Worm (Caenorhabditis elegans) whole organism, L1 larva: ENCODE data around the gene mboa-2.
A peak's percentile ranks its signal among the peaks of the same experiment; 100 is the strongest.

Source experiments
- ama-1 ChIP-seq: fragments of 150-350 bp; optimal IDR thresholded peaks from 2 replicates; lab custom pipeline; 2014
- fkh-8 ChIP-seq: sonication (generic microtip); optimal IDR thresholded peaks from 2 replicates; lab custom pipeline; 2016; ENCODE audit warnings: mild to moderate bottlenecking, missing genetic modification characterization, missing compliant biosample characterization
- hlh-17 ChIP-seq: fragments of 200-800 bp; sonication (Bioruptor generic); optimal IDR thresholded peaks from 2 replicates; lab custom pipeline; 2018; ENCODE audit warnings: missing genetic modification characterization, mild to moderate bottlenecking, missing compliant biosample characterization, moderate library complexity, borderline replicate concordance
- lin-13 ChIP-seq: fragments of 150-350 bp; optimal IDR thresholded peaks from 2 replicates; lab custom pipeline; 2014; ENCODE audit warnings: missing biosample characterization, missing genetic modification reagents, missing genetic modification characterization
- lin-15B ChIP-seq: fragments of 150-350 bp; sonication (generic microtip); optimal IDR thresholded peaks from 3 replicates; lab custom pipeline; 2014; ENCODE audit warnings: missing biosample characterization, missing genetic modification characterization
- mdl-1 ChIP-seq, 2 experiments: fragments of 150-350 bp; optimal IDR thresholded peaks; 2 replicates each; lab custom pipeline; 2014 to 2017; ENCODE audit warnings: missing biosample characterization in 2 of 2, missing genetic modification characterization in 2 of 2, inconsistent platforms in 1 of 2
- nhr-28 ChIP-seq: fragments of 150-350 bp; optimal IDR thresholded peaks from 2 replicates; lab custom pipeline; 2014; ENCODE audit warnings: missing biosample characterization, missing genetic modification characterization
- nhr-76 ChIP-seq: sonication (generic microtip); optimal IDR thresholded peaks from 2 replicates; lab custom pipeline; 2017; ENCODE audit warnings: missing biosample characterization, missing genetic modification characterization
- pqm-1 ChIP-seq: sonication (generic microtip); optimal IDR thresholded peaks from 3 replicates; lab custom pipeline; 2017; ENCODE audit warnings: missing biosample characterization, missing genetic modification characterization
- skn-1 ChIP-seq: fragments of 150-350 bp; optimal IDR thresholded peaks from 2 replicates; lab custom pipeline; 2014; ENCODE audit warnings: missing biosample characterization, missing genetic modification characterization
- snpc-4 ChIP-seq: fragments of 150-350 bp; optimal IDR thresholded peaks from 2 replicates; lab custom pipeline; 2014; ENCODE audit warnings: missing biosample characterization, missing genetic modification characterization
- swsn-7 ChIP-seq: sonication (generic microtip); optimal IDR thresholded peaks from 2 replicates; lab custom pipeline; 2016; ENCODE audit warnings: missing genetic modification characterization, missing compliant biosample characterization
- tbx-2 ChIP-seq: sonication (generic microtip); optimal IDR thresholded peaks from 2 replicates; lab custom pipeline; 2016; ENCODE audit warnings: missing genetic modification characterization, missing compliant biosample characterization
- unc-130 ChIP-seq: fragments of 150-350 bp; optimal IDR thresholded peaks from 2 replicates; lab custom pipeline; 2017; ENCODE audit warnings: missing biosample characterization, missing genetic modification characterization, inconsistent platforms

ce11 chrV:11121247-11121646, 1.0 kb downstream of the mboa-2 start:
- TF ChIP-seq mdl-1 (tag; optimal IDR thresholded peaks at IDR 0.05; lab: Kevin White, UChicago) (peak in 1 of 2 experiments; percentile 84), fkh-8 (tag; lab: Kevin White, UChicago) (peak; percentile 31), unc-130 (peak; percentile 48), lin-13 (GFP tag; lab: Kevin White, UChicago) (no peak), lin-15B (tag; lab: Kevin White, UChicago) (peak; percentile 4), nhr-28 (tag; lab: Kevin White, UChicago) (no peak), ama-1 (lab: Kevin White, UChicago) (no peak), skn-1 (tag; lab: Kevin White, UChicago) (peak; percentile 57), pqm-1 (tag; lab: Kevin White, UChicago) (no peak), nhr-76 (tag; lab: Kevin White, UChicago) (no peak), swsn-7 (tag; lab: Kevin White, UChicago) (peak; percentile 24), snpc-4 (tag; lab: Kevin White, UChicago) (no peak), hlh-17 (GFP tag; lab: Kevin White, UChicago) (no peak), tbx-2 (tag; lab: Kevin White, UChicago) (no peak)
